Fruit fly (Drosophila melanogaster): ENCODE results near the gene CG3939.

dm6 chrX:3151487-3151818, 23.4 kb upstream of the CG3939 start:
- TF ChIP-seq Dif (GFP tag; optimal IDR thresholded peaks at IDR 0.05; ENCODE audit: partially characterized antibody) (no peak), sage (GFP tag; optimal IDR thresholded peaks at IDR 0.05) (no peak), dl (GFP tag; optimal IDR thresholded peaks at IDR 0.05; ENCODE audit: insufficient read depth in 1 of 2, partially characterized antibody in 2 of 2) (no peak), Abd-B (GFP tag; optimal IDR thresholded peaks at IDR 0.05) (no peak), rgr (GFP tag; optimal IDR thresholded peaks at IDR 0.05) (no peak), dsf (GFP tag; optimal IDR thresholded peaks at IDR 0.05; ENCODE audit: borderline replicate concordance) (no peak), usp (GFP tag; optimal IDR thresholded peaks at IDR 0.05) (no peak), Sp1 (GFP tag; optimal IDR thresholded peaks at IDR 0.05) (no peak), pan (optimal IDR thresholded peaks at IDR 0.05) (no peak), Vsx2 (GFP tag; optimal IDR thresholded peaks at IDR 0.05; ENCODE audit: partially characterized antibody) (no peak), br (GFP tag; optimal IDR thresholded peaks at IDR 0.05) (no peak), Dfd (GFP tag; optimal IDR thresholded peaks at IDR 0.05) (no peak), sv (GFP tag; optimal IDR thresholded peaks at IDR 0.05) (no peak), brk (GFP tag; optimal IDR thresholded peaks at IDR 0.05) (no peak)

All from whole organism, wandering third instar larva.